Worm (Caenorhabditis elegans): Measurements from ENCODE around the gene elk-2.
"Not testable (repeated sequence)": the region's sequence is repeated elsewhere in the genome, so short reads cannot be mapped to it uniquely, and the experiment has no call there.

elk-2 gene

DNA sequence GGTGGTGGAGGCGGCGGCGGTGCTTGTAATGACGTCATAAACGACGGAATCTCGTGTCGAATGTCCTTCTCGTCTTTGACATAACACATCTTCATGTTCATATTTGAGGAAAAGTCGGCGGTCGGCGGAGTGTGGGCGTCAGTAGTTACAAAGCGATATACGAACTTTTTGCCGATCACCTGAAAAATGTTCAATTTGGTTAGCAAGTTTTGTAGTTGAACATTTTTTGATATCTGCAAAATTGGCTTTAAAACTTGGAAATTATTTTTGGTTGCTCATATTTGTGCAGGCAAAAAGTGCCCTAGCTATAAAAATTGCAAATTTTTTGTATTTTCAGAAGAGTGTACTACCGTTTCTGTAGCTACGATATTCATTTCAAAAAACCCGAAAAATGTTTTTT is at the start of gene elk-2:
Gene elk-2 (minus strand): TSS at position 101 of the 400 bp plus-strand sequence.
- not testable (repeated sequence) for TF ChIP-seq mes-4 (tag; optimal IDR thresholded peaks at IDR 0.05); unc-62 (GFP tag; optimal IDR thresholded peaks at IDR 0.05); hrde-1 (tag; optimal IDR thresholded peaks at IDR 0.05; ENCODE audit: borderline replicate concordance)

DNA sequence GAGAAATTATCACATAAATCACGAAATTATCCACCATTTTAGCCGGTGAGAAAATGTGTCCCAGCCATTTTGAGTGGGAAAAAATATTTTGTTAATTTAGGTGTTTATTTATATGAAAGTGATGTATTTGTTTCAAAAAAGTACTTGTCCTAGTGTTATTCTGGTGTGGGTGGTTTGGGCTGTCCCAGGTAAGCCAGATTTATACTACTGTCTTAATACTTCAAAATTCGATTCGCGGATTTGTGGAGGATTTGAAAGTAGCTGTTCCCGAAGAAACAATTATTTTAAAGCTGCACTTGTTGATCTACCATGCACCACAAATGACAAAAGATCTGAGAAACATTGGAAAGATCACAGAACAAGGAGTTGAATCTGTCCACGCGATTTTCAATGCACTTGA is 39.0 kb upstream of the elk-2 start, which contains the start of gene Y73B3A.11:
Gene Y73B3A.11 (plus strand): TSS at position 301 of the 400 bp plus-strand sequence.
- TF ChIP-seq attf-3 (GFP tag; conservative IDR thresholded peaks at IDR 0.05) (no peak), let-526 (GFP tag; IDR thresholded peaks at IDR 0.05) (no peak), sea-2 (GFP tag; IDR thresholded peaks at IDR 0.05) (no peak), ceh-40 (GFP tag; IDR thresholded peaks at IDR 0.05) (no peak), nhr-90 (tag; optimal IDR thresholded peaks at IDR 0.05) (no peak), ztf-18 (tag; optimal IDR thresholded peaks at IDR 0.05) (no peak), madf-10 (tag; optimal IDR thresholded peaks at IDR 0.05) (no peak), let-607 (tag; optimal IDR thresholded peaks at IDR 0.05) (no peak)

- TF ChIP-seq F57A8.1 (GFP tag; optimal IDR thresholded peaks at IDR 0.05) (no peak), T26A5.8 (tag; optimal IDR thresholded peaks at IDR 0.05) (no peak), F23B12.7 (tag; optimal IDR thresholded peaks at IDR 0.05; ENCODE audit: insufficient read depth) (no peak), hlh-26 (GFP tag; conservative IDR thresholded peaks at IDR 0.05) (no peak), ets-4 (GFP tag; optimal IDR thresholded peaks at IDR 0.05) (no peak), lsl-1 (GFP tag; optimal IDR thresholded peaks at IDR 0.05) (no peak), Y53G8AR.9 (GFP tag; conservative IDR thresholded peaks at IDR 0.05) (no peak), ztf-26 (tag; optimal IDR thresholded peaks at IDR 0.05) (no peak), snpc-1.1 (tag; optimal IDR thresholded peaks at IDR 0.05; ENCODE audit: insufficient read depth) (no peak), B0336.3 (GFP tag; IDR thresholded peaks at IDR 0.05) (no peak), ceh-79 (tag; optimal IDR thresholded peaks at IDR 0.05) (no peak), egl-18 (GFP tag; IDR thresholded peaks at IDR 0.05) (no peak), B0035.1 (tag; optimal IDR thresholded peaks at IDR 0.05) (no peak), K11D2.4 (GFP tag; IDR thresholded peaks at IDR 0.05) (no peak)
These were observed 38.0 kb upstream of the elk-2 start for ce11 chrX:146832-147231.

- TF ChIP-seq D2030.7 (GFP tag; IDR thresholded peaks at IDR 0.05), result no peak
- no peak for TF ChIP-seq ceh-27 (GFP tag; optimal IDR thresholded peaks at IDR 0.05)
- no peak for TF ChIP-seq atf-7 (tag; optimal IDR thresholded peaks at IDR 0.05)
- TF ChIP-seq lag-1 (GFP tag; IDR thresholded peaks at IDR 0.05), result no peak
- no peak for TF ChIP-seq dox-1 (GFP tag; IDR thresholded peaks at IDR 0.05)
- TF ChIP-seq F52B5.7 (tag; optimal IDR thresholded peaks at IDR 0.05), result no peak
These were observed 32.3 kb upstream of the elk-2 start, which contains the start of gene Y73B3A.8 for ce11 chrX:141149-141548. Gene Y73B3A.8 (minus strand): TSS chrX:141249.

DNA sequence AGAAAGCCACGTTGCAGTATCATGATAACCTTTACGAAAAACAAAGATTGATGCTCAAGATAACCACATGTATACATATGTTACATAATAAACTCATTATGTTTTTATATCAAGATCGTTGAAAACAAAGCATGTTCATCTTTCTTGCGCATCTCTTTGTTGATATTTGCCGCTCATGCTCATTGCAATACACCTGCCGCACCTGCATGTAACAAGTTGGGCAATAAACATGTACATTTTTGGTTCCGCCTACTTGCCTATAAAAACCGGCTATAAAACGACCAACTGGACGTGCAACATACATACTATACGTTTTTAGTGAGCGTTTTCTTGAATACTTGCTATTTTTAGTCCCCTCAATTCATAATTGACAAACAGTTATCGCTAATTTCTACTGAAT is 10.5 kb upstream of the elk-2 start, which contains the start of gene fbxa-16:
Gene fbxa-16 (plus strand): TSS at position 301 of the 400 bp plus-strand sequence.
- not testable (repeated sequence) for TF ChIP-seq hlh-12 (tag; optimal IDR thresholded peaks at IDR 0.05); rpc-1 (optimal IDR thresholded peaks at IDR 0.05); rpc-1 (tag; optimal IDR thresholded peaks at IDR 0.05); lsl-1 (GFP tag; optimal IDR thresholded peaks at IDR 0.05)
